Worm (Caenorhabditis elegans) whole organism, young adult: ENCODE measurements around the gene T28C12.6.
A peak's percentile ranks its signal among the peaks of the same experiment; 100 is the strongest.

Experiments used
- C17E4.6 ChIP-seq: fragments of 200-800 bp; sonication (Bioruptor generic); IDR thresholded peaks from 2 replicates; pipeline ENCODE4 v1.3.6; 2022; ENCODE audit warnings: missing genetic modification reagents, missing genetic modification characterization, missing compliant biosample characterization
- F23B12.7 ChIP-seq: sonication (generic microtip); optimal IDR thresholded peaks from 2 replicates; lab custom pipeline; 2017; ENCODE audit warnings: missing genetic modification characterization, mild to moderate bottlenecking, missing compliant biosample characterization, antibody characterized with exemption, moderate library complexity; ENCODE audit not compliant: insufficient read depth
- F49E8.2 ChIP-seq: sonication (generic microtip); optimal IDR thresholded peaks from 3 replicates; lab custom pipeline; 2017; ENCODE audit warnings: missing genetic modification characterization, mild to moderate bottlenecking, missing compliant biosample characterization, antibody characterized with exemption, moderate library complexity; ENCODE audit not compliant: insufficient read depth
- F52B5.7 ChIP-seq: sonication (generic microtip); optimal IDR thresholded peaks from 2 replicates; lab custom pipeline; 2016; ENCODE audit warnings: mild to moderate bottlenecking, missing genetic modification characterization, missing compliant biosample characterization
- F55B11.4 ChIP-seq: sonication (generic microtip); optimal IDR thresholded peaks from 2 replicates; lab custom pipeline; 2016; ENCODE audit warnings: missing compliant biosample characterization, missing genetic modification characterization, borderline replicate concordance; ENCODE audit not compliant: insufficient read depth
- T07F8.4 ChIP-seq: sonication (generic microtip); optimal IDR thresholded peaks from 2 replicates; lab custom pipeline; 2016; ENCODE audit warnings: mild to moderate bottlenecking, missing genetic modification characterization, moderate library complexity, missing compliant biosample characterization
- Y56A3A.18 ChIP-seq: fragments of 200-800 bp; sonication (Bioruptor generic); IDR thresholded peaks from 2 replicates; pipeline ENCODE4 v1.3.6; 2022; ENCODE audit warnings: missing genetic modification reagents, missing genetic modification characterization, missing compliant biosample characterization
- Y67H2A.10 ChIP-seq: fragments of 200-800 bp; sonication (Bioruptor generic); conservative IDR thresholded peaks from 2 replicates; pipeline ENCODE4 v1.3.6; 2022; ENCODE audit warnings: missing genetic modification reagents, missing genetic modification characterization, missing compliant biosample characterization
- aptf-3 ChIP-seq: fragments of 200-800 bp; sonication (Bioruptor generic); IDR thresholded peaks from 2 replicates; pipeline ENCODE4 v1.3.6; 2022; ENCODE audit warnings: missing genetic modification characterization, missing compliant biosample characterization
- atf-7 ChIP-seq: sonication (generic microtip); optimal IDR thresholded peaks from 2 replicates; lab custom pipeline; 2017; ENCODE audit warnings: mild to moderate bottlenecking, missing genetic modification characterization, missing compliant biosample characterization
- athp-1 ChIP-seq: sonication (generic microtip); optimal IDR thresholded peaks from 2 replicates; lab custom pipeline; 2017; ENCODE audit warnings: mild to moderate bottlenecking, missing genetic modification characterization, missing compliant biosample characterization
- attf-5 ChIP-seq: fragments of 200-800 bp; sonication (Bioruptor generic); optimal IDR thresholded peaks from 2 replicates; lab custom pipeline; 2018; ENCODE audit warnings: mild to moderate bottlenecking, missing genetic modification characterization, missing compliant biosample characterization
- bed-1 ChIP-seq: fragments of 200-800 bp; sonication (Bioruptor generic); IDR thresholded peaks from 2 replicates; pipeline ENCODE4 v1.3.6; 2022; ENCODE audit warnings: missing genetic modification reagents, missing genetic modification characterization, missing compliant biosample characterization
- bed-2 ChIP-seq: fragments of 200-800 bp; sonication (Bioruptor generic); IDR thresholded peaks from 2 replicates; pipeline ENCODE4 v1.3.6; 2022; ENCODE audit warnings: missing genetic modification reagents, missing genetic modification characterization, missing compliant biosample characterization
- cebp-1 ChIP-seq, 2 experiments: fragments of 200-800 bp in 1 of 2; sonication (Bioruptor generic) in 1 of 2; sonication (generic microtip) in 1 of 2; IDR thresholded peaks in 1 of 2; optimal IDR thresholded peaks in 1 of 2; 2 replicates each; pipeline versions ENCODE4 v1.3.6 to Lab custom; 2017 to 2022; ENCODE audit warnings: missing compliant biosample characterization in 2 of 2, missing genetic modification characterization in 2 of 2, mild to moderate bottlenecking in 1 of 2, missing genetic modification reagents in 1 of 2, moderate library complexity in 1 of 2
- ceh-100 ChIP-seq: fragments of 200-800 bp; sonication (Bioruptor generic); IDR thresholded peaks from 2 replicates; pipeline ENCODE4 v1.3.6; 2022; ENCODE audit warnings: missing genetic modification reagents, missing genetic modification characterization, missing compliant biosample characterization
- ceh-40 ChIP-seq: fragments of 200-800 bp; sonication (Bioruptor generic); IDR thresholded peaks from 2 replicates; pipeline ENCODE4 v1.3.6; 2022; ENCODE audit warnings: missing genetic modification characterization, missing compliant biosample characterization
- ceh-79 ChIP-seq: sonication (generic microtip); optimal IDR thresholded peaks from 2 replicates; lab custom pipeline; 2017; ENCODE audit warnings: mild to moderate bottlenecking, missing genetic modification characterization, missing compliant biosample characterization
- chd-7 ChIP-seq: sonication (generic microtip); optimal IDR thresholded peaks from 2 replicates; lab custom pipeline; 2016; ENCODE audit warnings: mild to moderate bottlenecking, missing genetic modification characterization, moderate library complexity, missing compliant biosample characterization
- die-1 ChIP-seq: sonication (generic microtip); optimal IDR thresholded peaks from 2 replicates; lab custom pipeline; 2016; ENCODE audit warnings: missing genotype, mild to moderate bottlenecking, missing genetic modification characterization, missing compliant biosample characterization
- efl-1 ChIP-seq: fragments of 150-350 bp; optimal IDR thresholded peaks from 2 replicates; lab custom pipeline; 2014; ENCODE audit warnings: missing biosample characterization, missing genetic modification reagents, missing genetic modification characterization
- ekl-4 ChIP-seq: fragments of 200-800 bp; sonication (Bioruptor generic); IDR thresholded peaks from 2 replicates; pipeline ENCODE4 v1.3.6; 2022; ENCODE audit warnings: missing genetic modification reagents, missing genetic modification characterization, missing compliant biosample characterization
- him-1 ChIP-seq: sonication (generic microtip); optimal IDR thresholded peaks from 2 replicates; lab custom pipeline; 2016; ENCODE audit warnings: missing genotype, missing genetic modification reagents, missing genetic modification characterization, missing compliant biosample characterization
- hmg-1.2 ChIP-seq: fragments of 200-800 bp; sonication (Bioruptor generic); IDR thresholded peaks from 2 replicates; pipeline ENCODE4 v1.3.6; 2022; ENCODE audit warnings: missing genetic modification reagents, missing genetic modification characterization, missing compliant biosample characterization
- hsf-1 ChIP-seq: fragments of 200-800 bp; sonication (Bioruptor generic); IDR thresholded peaks from 2 replicates; pipeline ENCODE4 v1.3.6; 2022; ENCODE audit warnings: missing genetic modification reagents, missing genetic modification characterization, missing compliant biosample characterization
- lag-1 ChIP-seq: fragments of 200-800 bp; sonication (Bioruptor generic); IDR thresholded peaks from 2 replicates; pipeline ENCODE4 v1.3.6; 2022; ENCODE audit warnings: missing genetic modification reagents, missing genetic modification characterization, missing compliant biosample characterization
- let-607 ChIP-seq, 2 experiments: fragments of 200-800 bp in 1 of 2; sonication (Bioruptor generic) in 1 of 2; sonication (generic microtip) in 1 of 2; optimal IDR thresholded peaks; 2 replicates each; lab custom pipeline; 2016 to 2018; ENCODE audit warnings: mild to moderate bottlenecking in 2 of 2, missing compliant biosample characterization in 2 of 2, missing genetic modification characterization in 2 of 2, moderate library complexity in 2 of 2, missing genotype in 1 of 2
- lin-54 ChIP-seq: fragments of 200-800 bp; sonication (Bioruptor generic); optimal IDR thresholded peaks from 2 replicates; lab custom pipeline; 2018; ENCODE audit warnings: mild to moderate bottlenecking, missing genetic modification characterization, missing compliant biosample characterization
- lsl-1 ChIP-seq: fragments of 200-800 bp; sonication (Bioruptor generic); optimal IDR thresholded peaks from 2 replicates; lab custom pipeline; 2018; ENCODE audit warnings: mild to moderate bottlenecking, missing genetic modification characterization, moderate library complexity, missing compliant biosample characterization
- madf-3 ChIP-seq: fragments of 200-800 bp; sonication (Bioruptor generic); IDR thresholded peaks from 2 replicates; pipeline ENCODE4 v1.3.6; 2022; ENCODE audit warnings: missing genetic modification reagents, missing genetic modification characterization, missing compliant biosample characterization
- mes-4 ChIP-seq: sonication (generic microtip); optimal IDR thresholded peaks from 2 replicates; lab custom pipeline; 2016; ENCODE audit warnings: missing genotype, missing genetic modification characterization, missing compliant biosample characterization
- mxl-1 ChIP-seq: sonication (generic microtip); optimal IDR thresholded peaks from 2 replicates; lab custom pipeline; 2016; ENCODE audit warnings: missing genetic modification characterization, missing compliant biosample characterization
- nhr-120 ChIP-seq: fragments of 200-800 bp; sonication (Bioruptor generic); IDR thresholded peaks from 2 replicates; pipeline ENCODE4 v1.3.6; 2022; ENCODE audit warnings: missing genetic modification characterization, missing compliant biosample characterization
- nhr-179 ChIP-seq: sonication (generic microtip); optimal IDR thresholded peaks from 2 replicates; lab custom pipeline; 2016; ENCODE audit warnings: mild to moderate bottlenecking, missing genetic modification characterization, missing compliant biosample characterization
- pbrm-1 ChIP-seq: fragments of 200-800 bp; sonication (Bioruptor generic); IDR thresholded peaks from 2 replicates; pipeline ENCODE4 v1.3.6; 2022; ENCODE audit warnings: missing genetic modification reagents, missing genetic modification characterization, missing compliant biosample characterization
- pha-4 ChIP-seq: fragments of 150-350 bp; sonication (generic microtip); optimal IDR thresholded peaks from 2 replicates; lab custom pipeline; 2014; ENCODE audit warnings: missing biosample characterization, missing genetic modification reagents, missing genetic modification characterization
- rec-8 ChIP-seq, 2 experiments: sonication (generic microtip); optimal IDR thresholded peaks; 2 replicates each; lab custom pipeline; 2016; ENCODE audit warnings: mild to moderate bottlenecking in 2 of 2, missing genetic modification characterization in 2 of 2, missing genetic modification reagents in 2 of 2, missing genotype in 2 of 2, missing biosample characterization in 1 of 2, missing compliant biosample characterization in 1 of 2, moderate library complexity in 1 of 2
- rpc-1 ChIP-seq, 2 experiments: fragments of 150-350 bp in 1 of 2; sonication (generic microtip) in 1 of 2; optimal IDR thresholded peaks; 2 replicates each; lab custom pipeline; 2014 to 2018; ENCODE audit warnings: missing biosample characterization in 1 of 2, missing genetic modification characterization in 1 of 2, missing genetic modification reagents in 1 of 2, missing genotype in 1 of 2
- snpc-4 ChIP-seq, 5 experiments: fragments of 150-350 bp in 1 of 5; sonication (generic microtip) in 4 of 5; optimal IDR thresholded peaks; 2 replicates each; lab custom pipeline; 2014 to 2018; ENCODE audit warnings: missing genetic modification characterization in 5 of 5, missing biosample characterization in 3 of 5, antibody characterized with exemption in 2 of 5, mild to moderate bottlenecking in 2 of 5, missing compliant biosample characterization in 2 of 5, missing genotype in 2 of 5, moderate library complexity in 2 of 5, missing genetic modification reagents in 1 of 5
- sptf-2 ChIP-seq: fragments of 200-800 bp; sonication (Bioruptor generic); optimal IDR thresholded peaks from 2 replicates; lab custom pipeline; 2018; ENCODE audit warnings: mild to moderate bottlenecking, missing genetic modification characterization, missing compliant biosample characterization
- tlf-1 ChIP-seq: fragments of 200-800 bp; sonication (Bioruptor generic); optimal IDR thresholded peaks from 2 replicates; lab custom pipeline; 2018; ENCODE audit warnings: mild to moderate bottlenecking, missing genetic modification characterization, missing compliant biosample characterization
- unc-130 ChIP-seq: sonication (generic microtip); optimal IDR thresholded peaks from 2 replicates; lab custom pipeline; 2016; ENCODE audit warnings: missing genetic modification reagents, missing genetic modification characterization, missing compliant biosample characterization
- unc-62 ChIP-seq: fragments of 150-350 bp; optimal IDR thresholded peaks from 2 replicates; lab custom pipeline; 2014; ENCODE audit warnings: missing biosample characterization, missing genetic modification reagents, missing genetic modification characterization
- zim-3 ChIP-seq: sonication (generic microtip); optimal IDR thresholded peaks from 2 replicates; lab custom pipeline; 2017; ENCODE audit warnings: mild to moderate bottlenecking, missing genetic modification characterization, moderate library complexity, missing compliant biosample characterization
- ztf-25 ChIP-seq: fragments of 200-800 bp; sonication (Bioruptor generic); IDR thresholded peaks from 2 replicates; pipeline ENCODE4 v1.3.6; 2022; ENCODE audit warnings: missing genetic modification reagents, missing genetic modification characterization, missing compliant biosample characterization

T28C12.6 gene

ce11 chrV:6335226-6335625 lies 693 bp downstream of the T28C12.6 start (continued):
- TF ChIP-seq ceh-79 (peak; percentile 75), hsf-1 (GFP tag; lab: Robert Waterston, UW) (peak; percentile 71), attf-5 (GFP tag; lab: Kevin White, UChicago) (peak; percentile 58), F52B5.7 (tag; lab: Kevin White, UChicago) (peak; percentile 67), C17E4.6 (GFP tag; lab: Robert Waterston, UW) (no peak), unc-130 (peak; percentile 28), F23B12.7 (tag; lab: Kevin White, UChicago) (peak; percentile 45), bed-1 (0 out of 2 replicates have a peak, but pooled peaks have one; percentile 45), aptf-3 (GFP tag; lab: Robert Waterston, UW) (peak; percentile 74; the same call in 1 of the 2 replicates), madf-3 (GFP tag; lab: Robert Waterston, UW) (0 out of 2 replicates have a peak, but pooled peaks have one; percentile 50), rpc-1 (optimal IDR thresholded peaks at IDR 0.05; lab: Kevin White, UChicago) (peak; percentile 81), rpc-1 (tag; optimal IDR thresholded peaks at IDR 0.05; lab: Kevin White, UChicago) (peak; percentile 86), efl-1 (no peak), atf-7 (tag; lab: Kevin White, UChicago) (peak; percentile 17), bed-2 (GFP tag; lab: Robert Waterston, UW) (0 out of 2 replicates have a peak, but pooled peaks have one; percentile 19), let-607 (tag; optimal IDR thresholded peaks at IDR 0.05; lab: Kevin White, UChicago) (peak; percentile 16 to 34), Y56A3A.18 (GFP tag; lab: Robert Waterston, UW) (peak; percentile 91), F49E8.2 (tag; lab: Kevin White, UChicago) (no peak), lin-54 (GFP tag; lab: Kevin White, UChicago) (peak; percentile 56), snpc-4 (GFP tag; optimal IDR thresholded peaks at IDR 0.05; lab: Kevin White, UChicago) (no peak), snpc-4 (tag; optimal IDR thresholded peaks at IDR 0.05; lab: Kevin White, UChicago) (peak in 1 of 4 experiments; percentile 16), zim-3 (peak; percentile 11), ceh-40 (GFP tag; lab: Robert Waterston, UW) (peak; percentile 91), die-1 (tag; lab: Kevin White, UChicago) (peak; percentile 86), ceh-100 (GFP tag; lab: Robert Waterston, UW) (0 out of 2 replicates have a peak, but pooled peaks have one; percentile 32), ztf-25 (GFP tag; lab: Robert Waterston, UW) (peak; percentile 67; the same call in 1 of the 2 replicates), rec-8 (tag; optimal IDR thresholded peaks at IDR 0.05; lab: Kevin White, UChicago) (peak; percentile 5 to 85), pha-4 (tag; lab: Kevin White, UChicago) (no peak), Y67H2A.10 (GFP tag; lab: Robert Waterston, UW) (no peak), tlf-1 (GFP tag; lab: Kevin White, UChicago) (no peak), him-1 (peak; percentile 65), chd-7 (tag; lab: Kevin White, UChicago) (peak; percentile 45), lag-1 (GFP tag; lab: Robert Waterston, UW) (0 out of 2 replicates have a peak, but pooled peaks have one; percentile 69), pbrm-1 (GFP tag; lab: Robert Waterston, UW) (peak; percentile 70), mxl-1 (peak; percentile 91), cebp-1 (GFP tag; IDR thresholded peaks at IDR 0.05; lab: Robert Waterston, UW) (0 out of 2 replicates have a peak, but pooled peaks have one; percentile 26), cebp-1 (tag; optimal IDR thresholded peaks at IDR 0.05; lab: Kevin White, UChicago) (no peak), athp-1 (tag; lab: Kevin White, UChicago) (peak; percentile 56), nhr-179 (tag; lab: Kevin White, UChicago) (no peak), mes-4 (tag; lab: Kevin White, UChicago) (peak; percentile 24), sptf-2 (GFP tag; lab: Kevin White, UChicago) (peak; percentile 76), F55B11.4 (tag; lab: Kevin White, UChicago) (no peak), T07F8.4 (peak; percentile 42), unc-62 (GFP tag; lab: Kevin White, UChicago) (no peak), lsl-1 (GFP tag; lab: Kevin White, UChicago) (peak; percentile 35), hmg-1.2 (GFP tag; lab: Robert Waterston, UW) (peak; percentile 61), ekl-4 (GFP tag; lab: Robert Waterston, UW) (0 out of 2 replicates have a peak, but pooled peaks have one; percentile 59), nhr-120 (GFP tag; lab: Robert Waterston, UW) (0 out of 2 replicates have a peak, but pooled peaks have one; percentile 74)
